Fruit fly (Drosophila melanogaster) whole organism, embryonic: Measurements from ENCODE around the gene CG9395.

Experiments used
- Awh ChIP-seq: fragments of 200-800 bp; sonication (Bioruptor generic); IDR thresholded peaks from 2 replicates; pipeline ENCODE4, ENCODE4 v1.3.6; 2022; ENCODE audit warnings: missing biosample characterization, missing genetic modification characterization
- CG10267 ChIP-seq: fragments of 200-800 bp; sonication (Bioruptor generic); optimal IDR thresholded peaks from 2 replicates; lab custom pipeline; 2018; ENCODE audit warnings: missing biosample characterization, mild to moderate bottlenecking, missing genetic modification characterization, moderate library complexity
- CG10321 ChIP-seq: fragments of 200-800 bp; sonication (Bioruptor generic); IDR thresholded peaks from 2 replicates; pipeline ENCODE4 v1.3.6; 2022; ENCODE audit warnings: missing biosample characterization, missing genetic modification characterization
- CG10565 ChIP-seq: fragments of 200-800 bp; sonication (Bioruptor generic); optimal IDR thresholded peaks from 3 replicates; lab custom pipeline; 2016; ENCODE audit warnings: missing biosample characterization, mild to moderate bottlenecking, missing genetic modification characterization
- CG11247 ChIP-seq: fragments of 200-800 bp; sonication (Bioruptor generic); IDR thresholded peaks from 2 replicates; pipeline ENCODE4 v1.3.6; 2022; ENCODE audit warnings: missing biosample characterization, missing genetic modification characterization
- CG14441 ChIP-seq: fragments of 200-800 bp; sonication (Bioruptor generic); IDR thresholded peaks from 2 replicates; pipeline ENCODE4 v1.3.6; 2022; ENCODE audit warnings: missing biosample characterization, missing genetic modification characterization
- CG16815 ChIP-seq: fragments of 200-800 bp; sonication (Bioruptor generic); optimal IDR thresholded peaks from 3 replicates; lab custom pipeline; 2017; ENCODE audit warnings: missing biosample characterization, mild to moderate bottlenecking, missing genetic modification characterization
- CG17186 ChIP-seq: fragments of 200-800 bp; sonication (Bioruptor generic); optimal IDR thresholded peaks from 3 replicates; lab custom pipeline; 2017; ENCODE audit warnings: missing biosample characterization, missing genetic modification reagents, missing genetic modification characterization
- CG2116 ChIP-seq: fragments of 200-800 bp; sonication (Bioruptor generic); optimal IDR thresholded peaks from 3 replicates; lab custom pipeline; 2018; ENCODE audit warnings: missing biosample characterization, mild to moderate bottlenecking, missing genetic modification characterization
- CG34224 ChIP-seq: fragments of 200-800 bp; sonication (Bioruptor generic); IDR thresholded peaks from 3 replicates; pipeline ENCODE4 v1.3.6; 2022; ENCODE audit warnings: missing biosample characterization, missing genetic modification characterization; ENCODE audit not compliant: partially characterized antibody
- CG4360 ChIP-seq: fragments of 200-800 bp; sonication (Bioruptor generic); IDR thresholded peaks from 2 replicates; pipeline ENCODE4 v1.3.6; 2022; ENCODE audit warnings: missing biosample characterization, missing genetic modification characterization
- CG4404 ChIP-seq: fragments of 200-800 bp; sonication (Bioruptor generic); IDR thresholded peaks from 2 replicates; pipeline ENCODE4 v1.3.6; 2022; ENCODE audit warnings: missing biosample characterization, missing genetic modification characterization
- CG4707 ChIP-seq: fragments of 200-800 bp; sonication (Bioruptor generic); optimal IDR thresholded peaks from 2 replicates; lab custom pipeline; 2018; ENCODE audit warnings: missing biosample characterization, mild to moderate bottlenecking, missing genetic modification characterization, moderate library complexity
- CG6254 ChIP-seq: fragments of 200-800 bp; sonication (Bioruptor generic); optimal IDR thresholded peaks from 3 replicates; lab custom pipeline; 2017; ENCODE audit warnings: mild to moderate bottlenecking, missing biosample characterization, missing genetic modification reagents, missing genetic modification characterization
- CG9437 ChIP-seq: fragments of 200-800 bp; sonication (Bioruptor generic); optimal IDR thresholded peaks from 2 replicates; lab custom pipeline; 2018; ENCODE audit warnings: missing biosample characterization, mild to moderate bottlenecking, missing genetic modification characterization
- CG9609 ChIP-seq: fragments of 200-800 bp; sonication (Bioruptor generic); optimal IDR thresholded peaks from 3 replicates; lab custom pipeline; 2016; ENCODE audit warnings: missing biosample characterization, missing genetic modification characterization
- CG9797 ChIP-seq: fragments of 200-800 bp; sonication (Bioruptor generic); optimal IDR thresholded peaks from 3 replicates; lab custom pipeline; 2018; ENCODE audit warnings: missing biosample characterization, mild to moderate bottlenecking, missing genetic modification characterization
- CG9817 ChIP-seq: fragments of 200-800 bp; sonication (Bioruptor generic); optimal IDR thresholded peaks from 2 replicates; lab custom pipeline; 2018; ENCODE audit warnings: missing biosample characterization, mild to moderate bottlenecking, missing genetic modification characterization, moderate library complexity
- CG9876 ChIP-seq: fragments of 200-800 bp; sonication (Bioruptor generic); optimal IDR thresholded peaks from 2 replicates; lab custom pipeline; 2016; ENCODE audit warnings: missing biosample characterization, missing genetic modification characterization
- Drgx ChIP-seq: fragments of 200-800 bp; sonication (Bioruptor generic); IDR thresholded peaks from 2 replicates; pipeline ENCODE4 v1.3.6; 2022; ENCODE audit warnings: missing biosample characterization, missing genetic modification characterization
- Elba2 ChIP-seq: fragments of 200-800 bp; sonication (Bioruptor generic); optimal IDR thresholded peaks from 3 replicates; lab custom pipeline; 2016; ENCODE audit warnings: missing biosample characterization, missing genetic modification characterization
- Fer3 ChIP-seq: fragments of 200-800 bp; sonication (Bioruptor generic); optimal IDR thresholded peaks from 2 replicates; lab custom pipeline; 2018; ENCODE audit warnings: missing biosample characterization, mild to moderate bottlenecking, missing genetic modification characterization, moderate library complexity
- H2.0 ChIP-seq: fragments of 200-800 bp; sonication (Bioruptor generic); IDR thresholded peaks from 2 replicates; pipeline ENCODE4 v1.3.6; 2022; ENCODE audit warnings: missing biosample characterization, missing genetic modification characterization
- Hmr ChIP-seq: fragments of 200-800 bp; sonication (Bioruptor generic); optimal IDR thresholded peaks from 3 replicates; lab custom pipeline; 2017; ENCODE audit warnings: mild to moderate bottlenecking, missing biosample characterization, missing genetic modification reagents, missing genetic modification characterization
- Lim3 ChIP-seq: fragments of 200-800 bp; sonication (Bioruptor generic); IDR thresholded peaks from 2 replicates; pipeline ENCODE4 v1.3.6; 2022; ENCODE audit warnings: missing biosample characterization, missing genetic modification characterization
- Nf-YC ChIP-seq: fragments of 200-800 bp; optimal IDR thresholded peaks from 3 replicates; lab custom pipeline; 2019; ENCODE audit warnings: missing biosample characterization, mild to moderate bottlenecking, missing genetic modification characterization, moderate library complexity
- PHDP ChIP-seq: fragments of 200-800 bp; sonication (Bioruptor generic); optimal IDR thresholded peaks from 3 replicates; lab custom pipeline; 2018; ENCODE audit warnings: missing biosample characterization, mild to moderate bottlenecking, missing genetic modification characterization, moderate library complexity
- Ptx1 ChIP-seq: fragments of 200-800 bp; sonication (Bioruptor generic); IDR thresholded peaks from 2 replicates; pipeline ENCODE4 v1.3.6; 2022; ENCODE audit warnings: missing biosample characterization, missing genetic modification characterization
- Sry-δ ChIP-seq: fragments of 200-800 bp; sonication (Bioruptor generic); optimal IDR thresholded peaks from 2 replicates; lab custom pipeline; 2016; ENCODE audit warnings: missing biosample characterization, missing genetic modification characterization
- Stat92E ChIP-seq, 3 experiments: fragments of >200 bp in 2 of 3; fragments of 200-800 bp in 1 of 3; sonication (Bioruptor generic) in 1 of 3; optimal IDR thresholded peaks; 2 replicates each; lab custom pipeline; 2017 to 2019; ENCODE audit warnings: missing biosample characterization in 3 of 3, missing genetic modification characterization in 3 of 3, mild to moderate bottlenecking in 1 of 3, moderate library complexity in 1 of 3
- amos ChIP-seq: fragments of 200-800 bp; sonication (Bioruptor generic); IDR thresholded peaks from 2 replicates; pipeline ENCODE4 v1.3.6; 2022; ENCODE audit warnings: missing biosample characterization, missing genetic modification characterization; ENCODE audit not compliant: partially characterized antibody
- ase ChIP-seq: fragments of 200-800 bp; sonication (Bioruptor generic); IDR thresholded peaks from 3 replicates; pipeline ENCODE4 v1.3.6; 2022; ENCODE audit warnings: missing biosample characterization, missing genetic modification characterization
- bowl ChIP-seq: fragments of 200-800 bp; sonication (Bioruptor generic); IDR thresholded peaks from 2 replicates; pipeline ENCODE4 v1.3.6; 2022; ENCODE audit warnings: missing biosample characterization, missing genetic modification characterization
- cas ChIP-seq: fragments of 200-800 bp; sonication (Bioruptor generic); IDR thresholded peaks from 2 replicates; pipeline ENCODE4 v1.3.6; 2022; ENCODE audit warnings: missing biosample characterization, missing genetic modification characterization
- chif ChIP-seq, 2 experiments: fragments of 200-800 bp; sonication (Bioruptor generic); optimal IDR thresholded peaks; 3 replicates each; lab custom pipeline; 2016; ENCODE audit warnings: missing biosample characterization in 2 of 2, missing genetic modification characterization in 2 of 2
- da ChIP-seq: fragments of 200-800 bp; sonication (Bioruptor generic); optimal IDR thresholded peaks from 2 replicates; lab custom pipeline; 2016; ENCODE audit warnings: missing biosample characterization, missing genetic modification characterization
- dmrt11E ChIP-seq: fragments of 200-800 bp; sonication (Bioruptor generic); optimal IDR thresholded peaks from 3 replicates; lab custom pipeline; 2018; ENCODE audit warnings: missing biosample characterization, mild to moderate bottlenecking, missing genetic modification characterization, moderate library complexity
- dmrt99B ChIP-seq: fragments of 200-800 bp; sonication (Bioruptor generic); optimal IDR thresholded peaks from 2 replicates; lab custom pipeline; 2018; ENCODE audit warnings: missing biosample characterization, mild to moderate bottlenecking, missing genetic modification characterization, moderate library complexity
- gfzf ChIP-seq: fragments of 200-800 bp; sonication (Bioruptor generic); optimal IDR thresholded peaks from 2 replicates; lab custom pipeline; 2016; ENCODE audit warnings: missing biosample characterization, mild to moderate bottlenecking, missing genetic modification characterization, moderate library complexity
- gro ChIP-seq: fragments of 200-800 bp; sonication (Bioruptor generic); optimal IDR thresholded peaks from 2 replicates; lab custom pipeline; 2016; ENCODE audit warnings: missing biosample characterization, missing genetic modification characterization
- inv ChIP-seq: fragments of 200-800 bp; sonication (Bioruptor generic); IDR thresholded peaks from 2 replicates; pipeline ENCODE4 v1.3.6; 2022; ENCODE audit warnings: missing biosample characterization, missing genetic modification characterization; ENCODE audit not compliant: partially characterized antibody
- mam ChIP-seq: fragments of 200-800 bp; sonication (Bioruptor generic); optimal IDR thresholded peaks from 3 replicates; lab custom pipeline; 2016; ENCODE audit warnings: missing biosample characterization, missing genetic modification characterization
- nerfin-1 ChIP-seq: fragments of 200-800 bp; sonication (Bioruptor generic); optimal IDR thresholded peaks from 3 replicates; lab custom pipeline; 2019; ENCODE audit warnings: missing biosample characterization, mild to moderate bottlenecking, missing genetic modification characterization, moderate library complexity
- odd ChIP-seq: fragments of 200-800 bp; sonication (Bioruptor generic); optimal IDR thresholded peaks from 2 replicates; lab custom pipeline; 2017; ENCODE audit warnings: missing biosample characterization, mild to moderate bottlenecking, missing genetic modification characterization
- pnt ChIP-seq: fragments of 200-800 bp; sonication (Bioruptor generic); optimal IDR thresholded peaks from 3 replicates; lab custom pipeline; 2016; ENCODE audit warnings: missing biosample characterization, missing genetic modification characterization
- schlank ChIP-seq: fragments of 200-800 bp; sonication (Bioruptor generic); optimal IDR thresholded peaks from 2 replicates; lab custom pipeline; 2018; ENCODE audit warnings: missing biosample characterization, mild to moderate bottlenecking, missing genetic modification characterization
- sob ChIP-seq: fragments of 200-800 bp; sonication (Bioruptor generic); IDR thresholded peaks from 2 replicates; pipeline ENCODE4 v1.3.6; 2022; ENCODE audit warnings: missing biosample characterization, missing genetic modification characterization
- sr ChIP-seq: fragments of 200-800 bp; sonication (Bioruptor generic); IDR thresholded peaks from 3 replicates; pipeline ENCODE4 v1.3.6; 2022; ENCODE audit warnings: missing biosample characterization, missing genetic modification characterization
- tap ChIP-seq: fragments of 200-800 bp; optimal IDR thresholded peaks from 3 replicates; lab custom pipeline; 2019; ENCODE audit warnings: missing biosample characterization, mild to moderate bottlenecking, missing genetic modification characterization, moderate library complexity
- tll ChIP-seq, 2 experiments: fragments of 200-800 bp in 1 of 2; fragments of >200 bp in 1 of 2; sonication (Bioruptor generic) in 1 of 2; optimal IDR thresholded peaks; 2 replicates each; lab custom pipeline; 2017 to 2019; ENCODE audit warnings: missing biosample characterization in 2 of 2, missing genetic modification characterization in 2 of 2, mild to moderate bottlenecking in 1 of 2, moderate library complexity in 1 of 2

Gene CG9395

DNA sequence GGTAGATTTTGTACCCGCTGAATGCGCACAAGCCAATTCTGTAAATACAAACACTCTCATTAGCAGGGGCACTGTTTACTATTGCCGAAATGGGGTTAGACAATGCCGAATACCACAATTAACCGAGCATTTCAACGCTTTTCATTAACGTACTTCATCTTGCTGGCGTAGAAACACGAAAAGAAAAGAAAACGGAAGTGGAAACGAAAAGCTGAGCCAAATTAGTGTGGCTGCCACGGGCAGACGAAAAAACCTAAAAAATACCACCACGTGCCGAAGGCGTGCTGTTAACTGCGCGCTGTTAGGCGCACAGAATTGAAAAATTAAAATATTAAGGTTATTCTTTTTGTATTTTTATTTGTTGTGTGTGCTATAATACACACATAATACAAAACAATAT, 40.0 kb upstream of the CG9395 start, which contains the start of gene RpL24 (continued):
- peak in 1 of 3 experiments; percentile 72 for TF ChIP-seq Stat92E (GFP tag; optimal IDR thresholded peaks at IDR 0.05; lab: Kevin White, UChicago)
- peak; percentile 75 for TF ChIP-seq CG9437
- peak; percentile 78 for TF ChIP-seq Ptx1 (GFP tag; lab: Robert Waterston, UW)
- TF ChIP-seq CG17186 (GFP tag; lab: Kevin White, UChicago): peak; percentile 99
- peak; percentile 88 for TF ChIP-seq gfzf (GFP tag; lab: Kevin White, UChicago)
- TF ChIP-seq CG4360 (GFP tag; lab: Robert Waterston, UW): peak; percentile 46
- TF ChIP-seq Lim3 (GFP tag; lab: Robert Waterston, UW): no peak
- TF ChIP-seq CG34224: no peak
- peak; percentile 91 for TF ChIP-seq CG4707 (GFP tag; lab: Kevin White, UChicago)
- TF ChIP-seq tap (tag; lab: Kevin White, UChicago): peak; percentile 77
- peak; percentile 90 for TF ChIP-seq CG9797 (GFP tag; lab: Kevin White, UChicago)
- TF ChIP-seq odd: peak; percentile 96
- peak; percentile 91 for TF ChIP-seq Awh (GFP tag; lab: Robert Waterston, UW)
- peak; percentile 80 for TF ChIP-seq da
- no peak for TF ChIP-seq Elba2 (GFP tag; lab: Kevin White, UChicago)
- peak; percentile 93 for TF ChIP-seq sr (GFP tag; lab: Robert Waterston, UW)
- peak; percentile 84 for TF ChIP-seq dmrt11E (tag; lab: Kevin White, UChicago)
- TF ChIP-seq Sry-δ (GFP tag; lab: Kevin White, UChicago): peak; percentile 55
- peak; percentile 93 for TF ChIP-seq Fer3
- peak; percentile 80 to 91 for TF ChIP-seq chif (GFP tag; optimal IDR thresholded peaks at IDR 0.05; lab: Kevin White, UChicago)
- peak; percentile 75; the same call in 1 of the 2 replicates for TF ChIP-seq bowl (GFP tag; lab: Robert Waterston, UW)
- TF ChIP-seq CG10267 (tag; lab: Kevin White, UChicago): peak; percentile 84
- TF ChIP-seq inv (GFP tag; lab: Robert Waterston, UW): no peak
- peak; percentile 76; the same call in 2 of the 3 replicates for TF ChIP-seq ase
- peak in 1 of 2 experiments; percentile 17 for TF ChIP-seq tll (GFP tag; optimal IDR thresholded peaks at IDR 0.05; lab: Kevin White, UChicago)
- no peak for TF ChIP-seq amos (GFP tag; lab: Robert Waterston, UW)
- peak; percentile 70 for TF ChIP-seq CG10565
- TF ChIP-seq CG9609 (GFP tag; lab: Kevin White, UChicago): peak; percentile 85
- TF ChIP-seq pnt (GFP tag; lab: Kevin White, UChicago): peak; percentile 16
- TF ChIP-seq CG10321: peak; percentile 70
- no peak for TF ChIP-seq CG4404 (GFP tag; lab: Robert Waterston, UW)
- TF ChIP-seq nerfin-1: peak; percentile 85
- peak; percentile 65 for TF ChIP-seq cas (GFP tag; lab: Robert Waterston, UW)
- TF ChIP-seq Drgx: peak; percentile 36
- peak; percentile 91 for TF ChIP-seq PHDP (tag; lab: Kevin White, UChicago)
- peak; percentile 88 for TF ChIP-seq CG9876
- TF ChIP-seq CG11247 (GFP tag; lab: Robert Waterston, UW): peak; percentile 88
- peak; percentile 86 for TF ChIP-seq CG6254 (GFP tag; lab: Kevin White, UChicago)
- peak; percentile 47 for TF ChIP-seq CG16815 (GFP tag; lab: Kevin White, UChicago)
- peak; percentile 94 for TF ChIP-seq schlank
- peak; percentile 97 for TF ChIP-seq Hmr (GFP tag; lab: Kevin White, UChicago)
- TF ChIP-seq mam (GFP tag; lab: Kevin White, UChicago): peak; percentile 79
- TF ChIP-seq sob: peak; percentile 92
- peak; percentile 94 for TF ChIP-seq gro (GFP tag; lab: Kevin White, UChicago)
- TF ChIP-seq CG14441 (GFP tag; lab: Robert Waterston, UW): peak; percentile 69; the same call in 1 of the 2 replicates
- peak; percentile 84 for TF ChIP-seq CG2116 (GFP tag; lab: Kevin White, UChicago)
- peak; percentile 80 for TF ChIP-seq dmrt99B (tag; lab: Kevin White, UChicago)
- TF ChIP-seq H2.0 (GFP tag; lab: Robert Waterston, UW): peak; percentile 82
- TF ChIP-seq Nf-YC (tag; lab: Kevin White, UChicago): peak; percentile 78
- TF ChIP-seq CG9817 (tag; lab: Kevin White, UChicago): peak; percentile 84
